Worm (Caenorhabditis elegans) whole organism, mixed stage, embryonic: ENCODE measurements around the gene B0034.4.

Experiments
- bed-3 ChIP-seq: fragments of 200-800 bp; sonication (Bioruptor generic); optimal IDR thresholded peaks from 3 replicates; lab custom pipeline; 2018; ENCODE audit warnings: mild to moderate bottlenecking, missing genetic modification characterization, moderate library complexity, missing compliant biosample characterization
- blmp-1 ChIP-seq: fragments of 150-350 bp; optimal IDR thresholded peaks from 2 replicates; lab custom pipeline; 2014; ENCODE audit warnings: missing biosample characterization, missing genetic modification characterization
- elt-1 ChIP-seq: sonication (generic microtip); optimal IDR thresholded peaks from 2 replicates; lab custom pipeline; 2017; ENCODE audit warnings: missing genetic modification characterization, mild to moderate bottlenecking, missing compliant biosample characterization, antibody characterized with exemption, moderate library complexity, borderline replicate concordance; ENCODE audit not compliant: insufficient read depth
- elt-3 ChIP-seq: fragments of 150-350 bp; optimal IDR thresholded peaks from 2 replicates; lab custom pipeline; 2014; ENCODE audit warnings: missing biosample characterization, missing genetic modification characterization
- lin-13 ChIP-seq: fragments of 150-350 bp; optimal IDR thresholded peaks from 2 replicates; lab custom pipeline; 2014; ENCODE audit warnings: missing biosample characterization, missing genetic modification characterization
- lsy-2 ChIP-seq: fragments of 150-350 bp; optimal IDR thresholded peaks from 2 replicates; lab custom pipeline; 2014; ENCODE audit warnings: missing biosample characterization, missing genetic modification characterization
- nhr-2 ChIP-seq: fragments of 150-350 bp; optimal IDR thresholded peaks from 2 replicates; lab custom pipeline; 2014; ENCODE audit warnings: missing biosample characterization, missing genetic modification characterization
- nhr-237 ChIP-seq: fragments of 150-350 bp; optimal IDR thresholded peaks from 2 replicates; lab custom pipeline; 2014; ENCODE audit warnings: missing biosample characterization, missing genetic modification characterization
- nhr-76 ChIP-seq: sonication (generic microtip); optimal IDR thresholded peaks from 2 replicates; lab custom pipeline; 2017; ENCODE audit warnings: missing biosample characterization, missing genetic modification characterization
- pha-4 ChIP-seq: fragments of 150-350 bp; optimal IDR thresholded peaks from 2 replicates; lab custom pipeline; 2018; ENCODE audit warnings: missing biosample characterization, missing genetic modification reagents, missing genetic modification characterization
- snpc-4 ChIP-seq: fragments of 150-350 bp; optimal IDR thresholded peaks from 2 replicates; lab custom pipeline; 2014; ENCODE audit warnings: missing biosample characterization, missing genetic modification characterization
- ztf-11 ChIP-seq: fragments of 150-350 bp; optimal IDR thresholded peaks from 2 replicates; lab custom pipeline; 2014; ENCODE audit warnings: missing biosample characterization, missing genetic modification characterization

DNA sequence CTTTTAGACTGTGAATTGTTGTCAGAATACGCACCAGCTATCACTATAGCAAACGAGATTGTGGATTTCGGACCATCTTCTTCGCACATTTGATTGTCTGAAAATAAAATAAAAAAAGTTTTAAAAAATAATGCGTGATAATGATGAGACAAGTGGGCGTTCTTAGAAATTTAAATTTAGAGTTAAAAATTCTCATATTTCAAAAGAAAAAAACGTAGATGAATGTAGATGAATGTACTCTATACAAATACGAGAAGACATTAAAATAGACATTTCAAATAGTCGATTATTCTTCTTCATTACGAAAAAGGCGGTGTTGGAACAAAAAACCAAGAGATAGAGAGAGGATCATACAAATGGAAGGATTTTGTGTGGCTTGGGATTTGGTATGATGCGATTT is 5.5 kb upstream of the B0034.4 start, which contains the start of gene B0034.5:
- TF ChIP-seq blmp-1 (tag; lab: Kevin White, UChicago), result no peak
- no peak for TF ChIP-seq snpc-4 (tag; lab: Kevin White, UChicago)
- TF ChIP-seq elt-1 (tag; lab: Kevin White, UChicago), result no peak
- TF ChIP-seq elt-3 (tag; lab: Kevin White, UChicago), result no peak
- TF ChIP-seq ztf-11, result no peak
- no peak for TF ChIP-seq nhr-237 (tag; lab: Kevin White, UChicago)
- no peak for TF ChIP-seq lin-13
- no peak for TF ChIP-seq nhr-2 (tag; lab: Kevin White, UChicago)
- TF ChIP-seq pha-4 (tag; lab: Kevin White, UChicago), result no peak
- no peak for TF ChIP-seq lsy-2 (tag; lab: Kevin White, UChicago)
- no peak for TF ChIP-seq nhr-76
- TF ChIP-seq bed-3, result no peak
